Worm (Caenorhabditis elegans): ENCODE measurements around the gene fbxb-34.

The fbxb-34 gene

ce11 chrII:568776-569175 is 18.9 kb upstream of the fbxb-34 start, which contains the start of gene W08F4.5:
Gene W08F4.5, minus strand, starts transcription at chrII:568876.
- no peak for TF ChIP-seq unc-3 (GFP tag; conservative IDR thresholded peaks at IDR 0.05)
- TF ChIP-seq unc-3 (tag; optimal IDR thresholded peaks at IDR 0.05): no peak
- no peak for TF ChIP-seq unc-42 (tag; optimal IDR thresholded peaks at IDR 0.05)
- no peak for TF ChIP-seq rnt-1 (tag; optimal IDR thresholded peaks at IDR 0.05)
- no peak for TF ChIP-seq elt-2 (tag; optimal IDR thresholded peaks at IDR 0.05)
- TF ChIP-seq hlh-8 (tag; optimal IDR thresholded peaks at IDR 0.05): no peak
- TF ChIP-seq pat-9 (tag; optimal IDR thresholded peaks at IDR 0.05): no peak
- no peak for TF ChIP-seq F13H6.1 (tag; optimal IDR thresholded peaks at IDR 0.05)
- TF ChIP-seq pag-3 (tag; optimal IDR thresholded peaks at IDR 0.05; ENCODE audit: borderline replicate concordance): no peak
- TF ChIP-seq ceh-30 (tag; optimal IDR thresholded peaks at IDR 0.05): no peak
- TF ChIP-seq ceh-9 (tag; optimal IDR thresholded peaks at IDR 0.05): no peak
- TF ChIP-seq ceh-2 (tag; optimal IDR thresholded peaks at IDR 0.05): no peak
- no peak for TF ChIP-seq fkh-6 (tag; optimal IDR thresholded peaks at IDR 0.05)
- no peak for TF ChIP-seq ceh-24 (tag; optimal IDR thresholded peaks at IDR 0.05)
- no peak for TF ChIP-seq mec-3 (tag; optimal IDR thresholded peaks at IDR 0.05; ENCODE audit: borderline replicate concordance)
- no peak for TF ChIP-seq C38D4.7 (GFP tag; optimal IDR thresholded peaks at IDR 0.05)
- no peak for TF ChIP-seq ceh-6 (GFP tag; optimal IDR thresholded peaks at IDR 0.05)
- TF ChIP-seq lin-11 (tag; optimal IDR thresholded peaks at IDR 0.05): no peak
- TF ChIP-seq sdc-2 (tag; optimal IDR thresholded peaks at IDR 0.05): no peak
- TF ChIP-seq pros-1 (tag; optimal IDR thresholded peaks at IDR 0.05): no peak
- no peak for TF ChIP-seq zip-5 (tag; optimal IDR thresholded peaks at IDR 0.05)

DNA sequence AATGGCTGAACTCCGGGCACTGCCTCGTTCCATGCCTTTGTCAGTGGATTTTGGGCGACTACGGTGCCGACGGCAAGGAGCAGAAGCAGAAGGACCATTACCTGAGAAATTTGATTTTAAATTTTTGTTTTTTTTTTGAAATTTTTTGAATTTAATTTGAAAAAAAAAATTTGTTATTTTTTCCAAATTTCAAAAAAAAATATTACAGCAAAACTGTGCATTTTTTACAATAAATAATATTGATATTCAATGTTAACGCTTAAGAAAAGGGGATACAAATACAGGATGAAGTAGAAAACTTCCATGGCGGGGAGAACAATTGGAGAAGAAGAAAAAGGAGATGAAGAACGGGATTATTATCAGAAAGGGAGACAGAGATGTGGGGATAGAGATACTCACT is 15.6 kb upstream of the fbxb-34 start, which contains the start of gene mlt-8:
Gene mlt-8 (minus strand): TSS at position 101 of the 400 bp plus-strand sequence.
- no peak for TF ChIP-seq C08G9.2 (tag; optimal IDR thresholded peaks at IDR 0.05)
- no peak for TF ChIP-seq ceh-19 (GFP tag; optimal IDR thresholded peaks at IDR 0.05)
- TF ChIP-seq K09A11.1 (tag; optimal IDR thresholded peaks at IDR 0.05; ENCODE audit: insufficient read depth): no peak
- TF ChIP-seq Y22D7AL.16 (tag; optimal IDR thresholded peaks at IDR 0.05): no peak
- no peak for TF ChIP-seq dve-1 (tag; optimal IDR thresholded peaks at IDR 0.05)
- TF ChIP-seq pha-2 (tag; optimal IDR thresholded peaks at IDR 0.05): no peak
- no peak for TF ChIP-seq rnt-1 (tag; optimal IDR thresholded peaks at IDR 0.05)
- no peak for TF ChIP-seq nhr-232 (tag; optimal IDR thresholded peaks at IDR 0.05)
- no peak for TF ChIP-seq hlh-8 (tag; optimal IDR thresholded peaks at IDR 0.05)
- no peak for TF ChIP-seq ama-1 (optimal IDR thresholded peaks at IDR 0.05)
- no peak for TF ChIP-seq lim-6 (tag; optimal IDR thresholded peaks at IDR 0.05)
- TF ChIP-seq tbx-2 (tag; optimal IDR thresholded peaks at IDR 0.05): no peak
- no peak for TF ChIP-seq nfya-1 (tag; optimal IDR thresholded peaks at IDR 0.05)
- no peak for TF ChIP-seq hlh-13 (GFP tag; optimal IDR thresholded peaks at IDR 0.05)
- TF ChIP-seq ztf-16 (tag; optimal IDR thresholded peaks at IDR 0.05): no peak

DNA sequence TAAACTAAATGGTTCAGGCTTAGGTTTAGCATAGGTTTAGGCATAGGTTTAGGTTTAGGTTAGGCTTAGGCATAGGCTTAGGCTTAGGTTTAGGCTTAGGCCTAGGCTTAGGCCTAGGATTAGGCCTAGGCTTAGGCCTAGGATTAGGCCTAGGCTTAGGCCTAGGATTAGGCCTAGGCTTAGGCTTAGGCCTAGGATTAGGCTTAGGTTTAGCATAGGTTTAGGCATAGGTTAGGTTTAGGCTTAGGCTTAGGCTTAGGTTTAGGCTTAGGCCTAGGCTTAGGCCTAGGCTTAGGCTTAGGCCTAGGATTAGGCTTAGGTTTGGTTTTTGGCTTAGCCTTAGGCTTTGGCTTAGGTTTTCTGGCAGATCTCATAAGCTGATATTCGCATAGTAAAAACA is 14.1 kb upstream of the fbxb-34 start:
- TF ChIP-seq dve-1 (tag; optimal IDR thresholded peaks at IDR 0.05): peak; percentile 91

DNA sequence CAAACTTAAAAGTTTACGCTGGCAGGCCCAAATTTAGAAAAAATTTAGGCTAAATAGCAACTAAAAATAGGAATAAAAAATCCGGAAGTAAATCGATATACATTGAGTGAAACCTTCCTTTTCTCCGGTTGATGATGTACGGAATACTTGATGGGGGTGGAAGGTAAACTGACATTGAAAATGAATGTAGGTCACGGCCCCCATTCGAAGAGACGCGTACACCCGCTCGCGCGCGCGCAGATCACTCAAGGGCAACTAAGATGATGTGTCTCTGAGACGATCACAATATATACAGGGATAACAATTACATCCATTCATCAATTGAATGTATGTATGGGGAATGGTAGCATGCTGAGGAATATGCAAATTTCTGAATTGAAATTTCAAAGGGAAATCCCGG is 13.6 kb upstream of the fbxb-34 start:
- TF ChIP-seq ceh-22 (tag; optimal IDR thresholded peaks at IDR 0.05): no peak
- TF ChIP-seq ceh-9 (tag; optimal IDR thresholded peaks at IDR 0.05): no peak
- no peak for TF ChIP-seq npax-4 (tag; optimal IDR thresholded peaks at IDR 0.05)
- no peak for TF ChIP-seq pat-9 (tag; optimal IDR thresholded peaks at IDR 0.05)
- TF ChIP-seq dve-1 (tag; optimal IDR thresholded peaks at IDR 0.05): no peak
- no peak for TF ChIP-seq C08G9.2 (tag; optimal IDR thresholded peaks at IDR 0.05)
- no peak for TF ChIP-seq fkh-10 (GFP tag; optimal IDR thresholded peaks at IDR 0.05)
- no peak for TF ChIP-seq ttx-3 (tag; optimal IDR thresholded peaks at IDR 0.05)
- TF ChIP-seq syd-9 (tag; optimal IDR thresholded peaks at IDR 0.05): no peak
